Fruit fly (Drosophila melanogaster) whole organism, embryonic: ENCODE data around the gene JMJD5.
A peak's percentile ranks its signal among the peaks of the same experiment; 100 is the strongest.

Source experiments
- Asciz ChIP-seq: fragments of 200-800 bp; sonication (Bioruptor generic); optimal IDR thresholded peaks from 2 replicates; lab custom pipeline; 2017; ENCODE audit warnings: missing biosample characterization, mild to moderate bottlenecking, missing genetic modification characterization, missing genetic modification reagents
- Awh ChIP-seq: fragments of 200-800 bp; sonication (Bioruptor generic); IDR thresholded peaks from 2 replicates; pipeline ENCODE4, ENCODE4 v1.3.6; 2022; ENCODE audit warnings: missing biosample characterization, missing genetic modification characterization
- C15 ChIP-seq: fragments of 200-800 bp; sonication (Bioruptor generic); IDR thresholded peaks from 3 replicates; pipeline ENCODE4 v1.3.6; 2022; ENCODE audit warnings: missing biosample characterization, missing genetic modification characterization
- CG10274 ChIP-seq: fragments of 200-800 bp; sonication (Bioruptor generic); optimal IDR thresholded peaks from 3 replicates; lab custom pipeline; 2017; ENCODE audit warnings: missing biosample characterization, mild to moderate bottlenecking, missing genetic modification characterization
- CG11723 ChIP-seq: fragments of 200-800 bp; sonication (Bioruptor generic); optimal IDR thresholded peaks from 2 replicates; lab custom pipeline; 2017; ENCODE audit warnings: missing biosample characterization, mild to moderate bottlenecking, missing genetic modification characterization
- CG12236 ChIP-seq: fragments of 200-800 bp; sonication (Bioruptor generic); optimal IDR thresholded peaks from 2 replicates; lab custom pipeline; 2016; ENCODE audit warnings: missing biosample characterization, missing genetic modification characterization
- CG12769 ChIP-seq: fragments of 200-800 bp; sonication (Bioruptor generic); optimal IDR thresholded peaks from 2 replicates; lab custom pipeline; 2019; ENCODE audit warnings: missing biosample characterization, mild to moderate bottlenecking, missing genetic modification characterization, moderate library complexity
- CG13287 ChIP-seq: fragments of 200-800 bp; sonication (Bioruptor generic); IDR thresholded peaks from 2 replicates; pipeline ENCODE4 v1.3.6; 2022; ENCODE audit warnings: missing biosample characterization, missing genetic modification characterization; ENCODE audit not compliant: partially characterized antibody
- CG13775 ChIP-seq: fragments of 200-800 bp; sonication (Bioruptor generic); optimal IDR thresholded peaks from 3 replicates; lab custom pipeline; 2017; ENCODE audit warnings: missing biosample characterization, mild to moderate bottlenecking, missing genetic modification characterization
- CG14014 ChIP-seq: fragments of 200-800 bp; sonication (Bioruptor generic); IDR thresholded peaks from 2 replicates; pipeline ENCODE4 v1.3.6; 2022; ENCODE audit warnings: missing biosample characterization, missing genetic modification characterization
- CG14860 ChIP-seq: fragments of 200-800 bp; sonication (Bioruptor generic); IDR thresholded peaks from 3 replicates; pipeline ENCODE4 v1.3.6; 2022; ENCODE audit warnings: missing biosample characterization, missing genetic modification characterization; ENCODE audit not compliant: partially characterized antibody
- CG15514 ChIP-seq: fragments of 200-800 bp; sonication (Bioruptor generic); optimal IDR thresholded peaks from 3 replicates; lab custom pipeline; 2017; ENCODE audit warnings: missing biosample characterization, missing genetic modification characterization, mild to moderate bottlenecking, moderate library complexity, missing genetic modification reagents
- CG16813 ChIP-seq: fragments of 200-800 bp; sonication (Bioruptor generic); IDR thresholded peaks from 3 replicates; pipeline ENCODE4 v1.3.6; 2022; ENCODE audit warnings: missing biosample characterization, missing genetic modification characterization; ENCODE audit not compliant: partially characterized antibody
- CG18764 ChIP-seq: fragments of 200-800 bp; sonication (Bioruptor generic); optimal IDR thresholded peaks from 3 replicates; lab custom pipeline; 2016; ENCODE audit warnings: missing biosample characterization, missing genetic modification characterization
- CG33557 ChIP-seq: fragments of 200-800 bp; sonication (Bioruptor generic); optimal IDR thresholded peaks from 2 replicates; lab custom pipeline; 2019; ENCODE audit warnings: missing biosample characterization, mild to moderate bottlenecking, missing genetic modification characterization, moderate library complexity
- CG43689 ChIP-seq: fragments of 200-800 bp; sonication (Bioruptor generic); IDR thresholded peaks from 2 replicates; pipeline ENCODE4 v1.3.6; 2022; ENCODE audit warnings: missing biosample characterization, missing genetic modification characterization
- CG4820 ChIP-seq: fragments of 200-800 bp; sonication (Bioruptor generic); optimal IDR thresholded peaks from 3 replicates; lab custom pipeline; 2016; ENCODE audit warnings: missing biosample characterization, missing genetic modification characterization
- CG6683 ChIP-seq: fragments of 200-800 bp; sonication (Bioruptor generic); optimal IDR thresholded peaks from 2 replicates; lab custom pipeline; 2017; ENCODE audit warnings: missing biosample characterization, mild to moderate bottlenecking, missing genetic modification characterization, missing genetic modification reagents
- CG7745 ChIP-seq: fragments of 200-800 bp; sonication (Bioruptor generic); optimal IDR thresholded peaks from 2 replicates; lab custom pipeline; 2018; ENCODE audit warnings: missing biosample characterization, mild to moderate bottlenecking, missing genetic modification characterization, moderate library complexity
- CG8388 ChIP-seq: fragments of 200-800 bp; sonication (Bioruptor generic); optimal IDR thresholded peaks from 2 replicates; lab custom pipeline; 2019; ENCODE audit warnings: missing biosample characterization, mild to moderate bottlenecking, missing genetic modification characterization, moderate library complexity
- CG9215 ChIP-seq: fragments of 200-800 bp; sonication (Bioruptor generic); IDR thresholded peaks from 2 replicates; pipeline ENCODE4 v1.3.6; 2022; ENCODE audit warnings: missing biosample characterization, missing genetic modification characterization
- CG9437 ChIP-seq: fragments of 200-800 bp; sonication (Bioruptor generic); optimal IDR thresholded peaks from 2 replicates; lab custom pipeline; 2018; ENCODE audit warnings: missing biosample characterization, mild to moderate bottlenecking, missing genetic modification characterization
- Dip2 ChIP-seq: fragments of 200-800 bp; sonication (Bioruptor generic); IDR thresholded peaks from 2 replicates; pipeline ENCODE4 v1.3.6; 2022; ENCODE audit warnings: missing biosample characterization, missing genetic modification characterization
- Doc3 ChIP-seq: fragments of 200-800 bp; sonication (Bioruptor generic); IDR thresholded peaks from 3 replicates; pipeline ENCODE4 v1.3.6; 2022; ENCODE audit warnings: missing biosample characterization, missing genetic modification characterization; ENCODE audit not compliant: partially characterized antibody
- HLH4C ChIP-seq: fragments of 200-800 bp; sonication (Bioruptor generic); IDR thresholded peaks from 3 replicates; pipeline ENCODE4 v1.3.6; 2022; ENCODE audit warnings: missing biosample characterization, missing genetic modification characterization; ENCODE audit not compliant: partially characterized antibody
- Meics ChIP-seq: fragments of 200-800 bp; sonication (Bioruptor generic); optimal IDR thresholded peaks from 2 replicates; lab custom pipeline; 2017; ENCODE audit warnings: missing biosample characterization, mild to moderate bottlenecking, missing genetic modification characterization
- Six4 ChIP-seq: fragments of 200-800 bp; sonication (Bioruptor generic); optimal IDR thresholded peaks from 2 replicates; lab custom pipeline; 2016; ENCODE audit warnings: missing biosample characterization, missing genetic modification characterization
- Stat92E ChIP-seq, 3 experiments: fragments of >200 bp in 2 of 3; fragments of 200-800 bp in 1 of 3; sonication (Bioruptor generic) in 1 of 3; optimal IDR thresholded peaks; 2 replicates each; lab custom pipeline; 2017 to 2019; ENCODE audit warnings: missing biosample characterization in 3 of 3, missing genetic modification characterization in 3 of 3, mild to moderate bottlenecking in 1 of 3, moderate library complexity in 1 of 3
- TFAM ChIP-seq: fragments of 200-800 bp; sonication (Bioruptor generic); optimal IDR thresholded peaks from 2 replicates; lab custom pipeline; 2017; ENCODE audit warnings: missing biosample characterization, missing genetic modification characterization, inconsistent platforms
- Taf1 ChIP-seq: fragments of 200-800 bp; sonication (Bioruptor generic); IDR thresholded peaks from 2 replicates; pipeline ENCODE4 v1.3.6; 2022; ENCODE audit warnings: missing biosample characterization, missing genetic modification characterization
- Usf ChIP-seq: fragments of 200-800 bp; sonication (Bioruptor generic); optimal IDR thresholded peaks from 2 replicates; lab custom pipeline; 2017; ENCODE audit warnings: missing genotype, missing biosample characterization, missing genetic modification characterization
- bsh ChIP-seq, 2 experiments: fragments of 200-800 bp; sonication (Bioruptor generic); optimal IDR thresholded peaks; 2 replicates each; lab custom pipeline; 2017 to 2018; ENCODE audit warnings: mild to moderate bottlenecking in 2 of 2, missing biosample characterization in 2 of 2, missing genetic modification characterization in 2 of 2, moderate library complexity in 1 of 2
- cas ChIP-seq: fragments of 200-800 bp; sonication (Bioruptor generic); IDR thresholded peaks from 2 replicates; pipeline ENCODE4 v1.3.6; 2022; ENCODE audit warnings: missing biosample characterization, missing genetic modification characterization
- crc ChIP-seq: fragments of 200-800 bp; sonication (Bioruptor generic); optimal IDR thresholded peaks from 2 replicates; lab custom pipeline; 2016; ENCODE audit warnings: missing biosample characterization, missing genetic modification characterization
- crp ChIP-seq, 2 experiments: fragments of 200-800 bp; sonication (Bioruptor generic); optimal IDR thresholded peaks; 2 replicates in 1 of 2; 3 replicates in 1 of 2; lab custom pipeline; 2017; ENCODE audit warnings: missing biosample characterization in 2 of 2, missing genetic modification characterization in 2 of 2, mild to moderate bottlenecking in 1 of 2, moderate library complexity in 1 of 2
- da ChIP-seq: fragments of 200-800 bp; sonication (Bioruptor generic); optimal IDR thresholded peaks from 2 replicates; lab custom pipeline; 2016; ENCODE audit warnings: missing biosample characterization, missing genetic modification characterization
- dati ChIP-seq: fragments of 200-800 bp; sonication (Bioruptor generic); IDR thresholded peaks from 2 replicates; pipeline ENCODE4 v1.3.6; 2022; ENCODE audit warnings: missing biosample characterization, missing genetic modification characterization
- dimm ChIP-seq: fragments of 200-800 bp; sonication (Bioruptor generic); IDR thresholded peaks from 2 replicates; pipeline ENCODE4 v1.3.6; 2022; ENCODE audit warnings: missing biosample characterization, missing genetic modification characterization
- fd64A ChIP-seq: fragments of 200-800 bp; sonication (Bioruptor generic); optimal IDR thresholded peaks from 3 replicates; lab custom pipeline; 2018; ENCODE audit warnings: missing biosample characterization, mild to moderate bottlenecking, missing genetic modification characterization
- gcm ChIP-seq: fragments of 200-800 bp; sonication (Bioruptor generic); optimal IDR thresholded peaks from 2 replicates; lab custom pipeline; 2019; ENCODE audit warnings: missing biosample characterization, mild to moderate bottlenecking, missing genetic modification characterization, moderate library complexity
- ham ChIP-seq: fragments of 200-800 bp; sonication (Bioruptor generic); IDR thresholded peaks from 2 replicates; pipeline ENCODE4 v1.3.6; 2022; ENCODE audit warnings: missing biosample characterization, missing genetic modification characterization
- ken ChIP-seq: fragments of 200-800 bp; sonication (Bioruptor generic); IDR thresholded peaks from 3 replicates; pipeline ENCODE4 v1.3.6; 2022; ENCODE audit warnings: missing biosample characterization, missing genetic modification characterization
- lmd ChIP-seq: fragments of 200-800 bp; sonication (Bioruptor generic); IDR thresholded peaks from 2 replicates; pipeline ENCODE4 v1.3.6; 2022; ENCODE audit warnings: missing biosample characterization, missing genetic modification characterization
- maf-S ChIP-seq: fragments of 200-800 bp; sonication (Bioruptor generic); optimal IDR thresholded peaks from 2 replicates; lab custom pipeline; 2016; ENCODE audit warnings: missing biosample characterization, missing genetic modification characterization
- pzg ChIP-seq: fragments of 200-800 bp; sonication (Bioruptor generic); optimal IDR thresholded peaks from 3 replicates; lab custom pipeline; 2018; ENCODE audit warnings: missing biosample characterization, mild to moderate bottlenecking, missing genetic modification characterization, moderate library complexity
- rib ChIP-seq: fragments of 200-800 bp; sonication (Bioruptor generic); IDR thresholded peaks from 2 replicates; pipeline ENCODE4 v1.3.6; 2022; ENCODE audit warnings: missing biosample characterization, missing genetic modification characterization
- sima ChIP-seq: fragments of 200-800 bp; sonication (Bioruptor generic); optimal IDR thresholded peaks from 2 replicates; lab custom pipeline; 2016; ENCODE audit warnings: missing biosample characterization, missing genetic modification characterization
- ssp ChIP-seq: fragments of 200-800 bp; sonication (Bioruptor generic); IDR thresholded peaks from 2 replicates; pipeline ENCODE4 v1.3.6; 2022; ENCODE audit warnings: missing biosample characterization, missing genetic modification characterization
- tap ChIP-seq: fragments of 200-800 bp; optimal IDR thresholded peaks from 3 replicates; lab custom pipeline; 2019; ENCODE audit warnings: missing biosample characterization, mild to moderate bottlenecking, missing genetic modification characterization, moderate library complexity
- wor ChIP-seq: fragments of 200-800 bp; sonication (Bioruptor generic); IDR thresholded peaks from 2 replicates; pipeline ENCODE4 v1.3.6; 2022; ENCODE audit warnings: missing biosample characterization, missing genetic modification characterization
- zen2 ChIP-seq: fragments of 200-800 bp; sonication (Bioruptor generic); IDR thresholded peaks from 3 replicates; pipeline ENCODE4 v1.3.6; 2022; ENCODE audit warnings: missing biosample characterization, missing genetic modification characterization; ENCODE audit not compliant: partially characterized antibody

The JMJD5 gene

dm6 chr3L:835455-836034 lies 5.6 kb downstream of the JMJD5 start, which contains the start of gene CG42554 (continued):
- no peak for TF ChIP-seq bsh (GFP tag; optimal IDR thresholded peaks at IDR 0.05; lab: Kevin White, UChicago)
- TF ChIP-seq ssp (GFP tag; lab: Robert Waterston, UW), result no peak
- no peak for TF ChIP-seq CG12769 (tag; lab: Kevin White, UChicago)
- no peak for TF ChIP-seq CG7745 (tag; lab: Kevin White, UChicago)
- TF ChIP-seq CG14860 (GFP tag; lab: Robert Waterston, UW), result no peak; the same call in 2 of the 3 replicates
- TF ChIP-seq CG12236 (GFP tag; lab: Kevin White, UChicago), result no peak
- TF ChIP-seq maf-S (GFP tag; lab: Kevin White, UChicago), result no peak
- TF ChIP-seq Stat92E (GFP tag; optimal IDR thresholded peaks at IDR 0.05; lab: Kevin White, UChicago), result no peak
- no peak for TF ChIP-seq wor (GFP tag; lab: Robert Waterston, UW)
- TF ChIP-seq rib, result no peak
- no peak for TF ChIP-seq CG15514 (GFP tag; lab: Kevin White, UChicago)
- TF ChIP-seq Six4 (GFP tag; lab: Kevin White, UChicago), result no peak
- no peak for TF ChIP-seq da (GFP tag; lab: Kevin White, UChicago)
- no peak for TF ChIP-seq HLH4C
- no peak for TF ChIP-seq CG13775 (GFP tag; lab: Kevin White, UChicago)
- no peak for TF ChIP-seq gcm (GFP tag; lab: Kevin White, UChicago)
- TF ChIP-seq Usf, result no peak
- TF ChIP-seq CG8388 (GFP tag; lab: Kevin White, UChicago), result no peak
- TF ChIP-seq Taf1 (GFP tag; lab: Robert Waterston, UW), result no peak
- TF ChIP-seq Asciz (GFP tag; lab: Kevin White, UChicago), result no peak
- no peak for TF ChIP-seq Awh (GFP tag; lab: Robert Waterston, UW)
- peak in 1 of 2 experiments; percentile 77 for TF ChIP-seq crp (GFP tag; optimal IDR thresholded peaks at IDR 0.05; lab: Kevin White, UChicago)
- no peak for TF ChIP-seq ham (GFP tag; lab: Robert Waterston, UW)
- TF ChIP-seq sima (GFP tag; lab: Kevin White, UChicago), result no peak
- TF ChIP-seq zen2, result no peak; the same call in 2 of the 3 replicates
- no peak for TF ChIP-seq fd64A (GFP tag; lab: Kevin White, UChicago)
- TF ChIP-seq TFAM (GFP tag; lab: Kevin White, UChicago), result no peak
- no peak for TF ChIP-seq CG6683
- TF ChIP-seq CG10274 (GFP tag; lab: Kevin White, UChicago), result no peak
- TF ChIP-seq tap (tag; lab: Kevin White, UChicago), result no peak
- no peak for TF ChIP-seq CG4820 (GFP tag; lab: Kevin White, UChicago)
- TF ChIP-seq CG14014, result no peak
- no peak for TF ChIP-seq dimm (GFP tag; lab: Robert Waterston, UW)
- TF ChIP-seq lmd (GFP tag; lab: Robert Waterston, UW), result no peak
- TF ChIP-seq crc (GFP tag; lab: Kevin White, UChicago), result no peak
- no peak for TF ChIP-seq CG9215 (GFP tag; lab: Robert Waterston, UW)
- no peak for TF ChIP-seq cas (GFP tag; lab: Robert Waterston, UW)
- no peak for TF ChIP-seq C15
- TF ChIP-seq Meics, result no peak
- no peak for TF ChIP-seq Dip2 (GFP tag; lab: Robert Waterston, UW)
- TF ChIP-seq, all 482 proteins: peak for 39

- TF ChIP-seq CG11723 (no peak), CG18764 (GFP tag; lab: Kevin White, UChicago) (no peak), Doc3 (peak; percentile 48; the same call in 2 of the 3 replicates), CG13287 (GFP tag; lab: Robert Waterston, UW) (peak; percentile 47), dati (no peak), CG9437 (GFP tag; lab: Kevin White, UChicago) (no peak), pzg (GFP tag; lab: Kevin White, UChicago) (peak; percentile 52), CG33557 (GFP tag; lab: Kevin White, UChicago) (no peak), CG9215 (GFP tag; lab: Robert Waterston, UW) (peak; percentile 99), ken (GFP tag; lab: Robert Waterston, UW) (no peak), CG16813 (peak; percentile 23), CG43689 (GFP tag; lab: Robert Waterston, UW) (no peak)
Observed at dm6 chr3L:833878-834277, 7.3 kb downstream of the JMJD5 start, which contains the start of gene CG42553. Gene CG42553, plus strand, starts transcription at chr3L:834093.
